Worm (Caenorhabditis elegans) whole organism, L4 larva: ENCODE measurements around the gene F35C5.1.

Experiments used
- R02D3.7 ChIP-seq: fragments of 150-350 bp; sonication (generic microtip); optimal IDR thresholded peaks from 3 replicates; lab custom pipeline; 2014; ENCODE audit warnings: missing biosample characterization, missing genetic modification characterization
- ces-1 ChIP-seq: fragments of 150-350 bp; sonication (generic microtip); optimal IDR thresholded peaks from 4 replicates; lab custom pipeline; 2014; ENCODE audit warnings: missing biosample characterization, missing genetic modification reagents, missing genetic modification characterization
- fos-1 ChIP-seq: fragments of 150-350 bp; optimal IDR thresholded peaks from 2 replicates; lab custom pipeline; 2014; ENCODE audit warnings: missing biosample characterization, missing genetic modification characterization
- lin-39 ChIP-seq: fragments of 150-350 bp; optimal IDR thresholded peaks from 2 replicates; lab custom pipeline; 2014; ENCODE audit warnings: missing biosample characterization, missing genetic modification reagents, missing genetic modification characterization
- mes-2 ChIP-seq: sonication (generic microtip); optimal IDR thresholded peaks from 2 replicates; lab custom pipeline; 2016; ENCODE audit warnings: missing genotype, mild to moderate bottlenecking, missing genetic modification characterization, missing compliant biosample characterization; ENCODE audit not compliant: poor library complexity, severe bottlenecking
- mxl-2 ChIP-seq: fragments of 200-800 bp; sonication (Bioruptor generic); conservative IDR thresholded peaks from 2 replicates; pipeline ENCODE4 v1.3.6; 2022; ENCODE audit warnings: missing genetic modification reagents, missing genetic modification characterization, missing compliant biosample characterization
- nhr-237 ChIP-seq: sonication (generic microtip); optimal IDR thresholded peaks from 2 replicates; lab custom pipeline; 2017; ENCODE audit warnings: missing biosample characterization, missing genetic modification characterization
- nhr-77 ChIP-seq: fragments of 150-350 bp; optimal IDR thresholded peaks from 2 replicates; lab custom pipeline; 2014; ENCODE audit warnings: missing biosample characterization, missing genetic modification characterization
- unc-62 ChIP-seq, 3 experiments: fragments of 150-350 bp in 1 of 3; sonication (generic microtip); optimal IDR thresholded peaks in 2 of 3; peaks in 1 of 3; 1 replicate in 1 of 3; 2 replicates in 2 of 3; lab custom pipeline; 2014 to 2017; ENCODE audit warnings: missing biosample characterization in 3 of 3, missing genetic modification characterization in 3 of 3, missing genetic modification reagents in 3 of 3, missing genotype in 1 of 3

DNA sequence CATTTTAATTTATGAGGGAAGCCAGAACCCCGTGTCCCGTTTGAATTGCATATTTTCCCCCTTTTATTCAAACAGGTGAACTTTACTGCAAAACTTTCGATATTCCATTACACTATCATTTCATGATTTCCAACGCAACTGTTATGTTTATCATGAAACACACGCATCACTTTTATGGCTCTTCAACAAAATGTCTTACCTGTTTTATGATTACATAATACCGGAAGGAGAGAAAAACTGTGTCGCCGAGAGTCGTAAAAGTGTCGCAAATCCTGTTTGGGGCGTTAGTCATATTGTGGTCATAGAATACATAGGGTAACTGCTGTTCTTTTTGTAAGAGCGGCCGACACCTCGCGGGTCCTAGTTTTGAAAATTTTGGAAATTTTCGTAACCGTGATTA is 11.8 kb downstream of the F35C5.1 start:
- TF ChIP-seq unc-62 (GFP tag; optimal IDR thresholded peaks at IDR 0.05 in 1 of 2; lab: Kevin White, UChicago) = no peak
- no peak for TF ChIP-seq unc-62 (tag; optimal IDR thresholded peaks at IDR 0.05; lab: Kevin White, UChicago)
- no peak for TF ChIP-seq fos-1
- TF ChIP-seq R02D3.7 (tag; lab: Kevin White, UChicago) = no peak
- no peak for TF ChIP-seq mxl-2 (GFP tag; lab: Robert Waterston, UW)
- no peak for TF ChIP-seq mes-2 (tag; lab: Kevin White, UChicago)
- TF ChIP-seq nhr-77 = no peak
- TF ChIP-seq nhr-237 = no peak
- TF ChIP-seq ces-1 (GFP tag; lab: Kevin White, UChicago) = no peak
- no peak for TF ChIP-seq lin-39
